Fruit fly (Drosophila melanogaster): Measurements from ENCODE around the gene CG34133.

The CG34133 gene

dm6 chr3R:29859763-29860162 is 9.4 kb upstream of the CG34133 start (continued):
- TF ChIP-seq B-H2 (GFP tag; optimal IDR thresholded peaks at IDR 0.05) (peak; percentile 86), Xbp1 (GFP tag; optimal IDR thresholded peaks at IDR 0.05) (peak; percentile 59), CG8765 (GFP tag; IDR thresholded peaks at IDR 0.05) (no peak), zen2 (GFP tag; IDR thresholded peaks at IDR 0.05; ENCODE audit: partially characterized antibody) (no peak), wek (GFP tag; optimal IDR thresholded peaks at IDR 0.05) (peak; percentile 34), ind (GFP tag; optimal IDR thresholded peaks at IDR 0.05) (peak; percentile 39), CG30431 (GFP tag; optimal IDR thresholded peaks at IDR 0.05) (no peak), ttk (GFP tag; IDR thresholded peaks at IDR 0.05) (no peak), Fer2 (tag; optimal IDR thresholded peaks at IDR 0.05) (no peak), D19B (GFP tag; optimal IDR thresholded peaks at IDR 0.05) (no peak), CG10654 (GFP tag; optimal IDR thresholded peaks at IDR 0.05) (no peak), hb (GFP tag; IDR thresholded peaks at IDR 0.05; ENCODE audit: partially characterized antibody) (no peak), Scr (GFP tag; IDR thresholded peaks at IDR 0.05; ENCODE audit: partially characterized antibody) (peak; percentile 54), sens (GFP tag) (peak; percentile 94), CG8281 (tag; optimal IDR thresholded peaks at IDR 0.05) (no peak), H15 (GFP tag; IDR thresholded peaks at IDR 0.05) (no peak), CG6272 (GFP tag; IDR thresholded peaks at IDR 0.05) (no peak), ac (GFP tag; optimal IDR thresholded peaks at IDR 0.05) (no peak), HLHmδ (GFP tag; optimal IDR thresholded peaks at IDR 0.05) (no peak), lmd (GFP tag; IDR thresholded peaks at IDR 0.05) (peak; percentile 56), odd (GFP tag; optimal IDR thresholded peaks at IDR 0.05) (no peak), Dp (GFP tag; optimal IDR thresholded peaks at IDR 0.05) (peak; percentile 32), nerfin-2 (GFP tag; IDR thresholded peaks at IDR 0.05; ENCODE audit: partially characterized antibody) (peak; percentile 58; the same call in 1 of the 2 replicates), CG18262 (tag; optimal IDR thresholded peaks at IDR 0.05) (peak; percentile 32), da (GFP tag; optimal IDR thresholded peaks at IDR 0.05) (no peak), CG1647 (GFP tag; optimal IDR thresholded peaks at IDR 0.05) (peak; percentile 31), CG30020 (tag; optimal IDR thresholded peaks at IDR 0.05) (no peak), HLH54F (GFP tag; optimal IDR thresholded peaks at IDR 0.05) (peak; percentile 21), ken (GFP tag; IDR thresholded peaks at IDR 0.05) (no peak), Sox100B (GFP tag; optimal IDR thresholded peaks at IDR 0.05) (no peak), CG3838 (GFP tag; optimal IDR thresholded peaks at IDR 0.05) (no peak), CG4820 (GFP tag; optimal IDR thresholded peaks at IDR 0.05) (no peak), vvl (GFP tag; IDR thresholded peaks at IDR 0.05) (peak; percentile 75), sima (GFP tag; optimal IDR thresholded peaks at IDR 0.05) (no peak), Atf6 (GFP tag; IDR thresholded peaks at IDR 0.05) (no peak), CG12391 (tag; optimal IDR thresholded peaks at IDR 0.05) (peak; percentile 54), pum (GFP tag; optimal IDR thresholded peaks at IDR 0.05) (no peak), CG5180 (GFP tag; optimal IDR thresholded peaks at IDR 0.05) (no peak), CG18011 (GFP tag; optimal IDR thresholded peaks at IDR 0.05) (peak; percentile 38), CG9797 (GFP tag; optimal IDR thresholded peaks at IDR 0.05) (peak; percentile 65), CG15514 (GFP tag; optimal IDR thresholded peaks at IDR 0.05) (no peak), Fer1 (GFP tag; optimal IDR thresholded peaks at IDR 0.05) (peak; percentile 68), pros (GFP tag; optimal IDR thresholded peaks at IDR 0.05) (no peak), fd102C (GFP tag; optimal IDR thresholded peaks at IDR 0.05) (no peak), chif (GFP tag; optimal IDR thresholded peaks at IDR 0.05) (peak in 1 of 2 experiments; percentile 28), unpg (GFP tag; optimal IDR thresholded peaks at IDR 0.05) (no peak), CG34376 (GFP tag; optimal IDR thresholded peaks at IDR 0.05) (peak; percentile 64), CG16813 (GFP tag; IDR thresholded peaks at IDR 0.05; ENCODE audit: partially characterized antibody) (no peak), bab2 (GFP tag; optimal IDR thresholded peaks at IDR 0.05) (peak; percentile 19), peb (GFP tag; IDR thresholded peaks at IDR 0.05) (no peak), Six4 (GFP tag; optimal IDR thresholded peaks at IDR 0.05) (peak; percentile 8), br (optimal IDR thresholded peaks at IDR 0.05) (no peak)
